Worm (Caenorhabditis elegans) whole organism, L3 larva: ENCODE measurements around the gene fbxa-181.
A peak's percentile ranks its signal among the peaks of the same experiment; 100 is the strongest.

Experiments
- R02D3.7 ChIP-seq: fragments of 150-350 bp; optimal IDR thresholded peaks from 2 replicates; lab custom pipeline; 2014; ENCODE audit warnings: missing biosample characterization, missing genetic modification characterization
- ZK546.5 ChIP-seq: sonication (generic microtip); optimal IDR thresholded peaks from 2 replicates; lab custom pipeline; 2017; ENCODE audit warnings: missing biosample characterization, missing genetic modification characterization
- aly-2 ChIP-seq: fragments of 150-350 bp; optimal IDR thresholded peaks from 2 replicates; lab custom pipeline; 2014; ENCODE audit warnings: missing biosample characterization, missing genetic modification characterization
- ama-1 ChIP-seq: fragments of 150-350 bp; optimal IDR thresholded peaks from 2 replicates; lab custom pipeline; 2018
- ceh-16 ChIP-seq: sonication (generic microtip); optimal IDR thresholded peaks from 2 replicates; lab custom pipeline; 2017; ENCODE audit warnings: missing biosample characterization, missing genetic modification characterization
- ceh-28 ChIP-seq: fragments of 150-350 bp; optimal IDR thresholded peaks from 2 replicates; lab custom pipeline; 2014; ENCODE audit warnings: missing biosample characterization, missing genetic modification reagents, missing genetic modification characterization
- ceh-82 ChIP-seq: fragments of 150-350 bp; optimal IDR thresholded peaks from 2 replicates; lab custom pipeline; 2014; ENCODE audit warnings: missing biosample characterization, missing genetic modification characterization
- ceh-9 ChIP-seq: sonication (generic microtip); optimal IDR thresholded peaks from 2 replicates; lab custom pipeline; 2018; ENCODE audit warnings: missing biosample characterization, missing genetic modification characterization
- egl-27 ChIP-seq: sonication (generic microtip); optimal IDR thresholded peaks from 4 replicates; lab custom pipeline; 2017; ENCODE audit warnings: missing biosample characterization, missing genetic modification reagents, missing genetic modification characterization
- egl-5 ChIP-seq: fragments of 150-350 bp; optimal IDR thresholded peaks from 2 replicates; lab custom pipeline; 2017; ENCODE audit warnings: missing biosample characterization, missing genetic modification reagents, missing genetic modification characterization, inconsistent platforms
- elt-1 ChIP-seq: fragments of 150-350 bp; optimal IDR thresholded peaks from 2 replicates; lab custom pipeline; 2014; ENCODE audit warnings: missing biosample characterization, missing genetic modification characterization
- elt-2 ChIP-seq: sonication (generic microtip); optimal IDR thresholded peaks from 2 replicates; lab custom pipeline; 2016; ENCODE audit warnings: missing genetic modification reagents, mild to moderate bottlenecking, missing genetic modification characterization, missing compliant biosample characterization
- elt-3 ChIP-seq, 3 experiments: fragments of 150-350 bp in 1 of 3; sonication (generic microtip) in 2 of 3; optimal IDR thresholded peaks; 2 replicates in 2 of 3; 4 replicates in 1 of 3; lab custom pipeline; 2014 to 2017; ENCODE audit warnings: missing biosample characterization in 3 of 3, missing genetic modification characterization in 3 of 3
- fkh-10 ChIP-seq: sonication (generic microtip); optimal IDR thresholded peaks from 2 replicates; lab custom pipeline; 2017; ENCODE audit warnings: missing biosample characterization, missing genetic modification reagents, missing genetic modification characterization
- fkh-2 ChIP-seq: fragments of 150-350 bp; optimal IDR thresholded peaks from 2 replicates; lab custom pipeline; 2014; ENCODE audit warnings: missing biosample characterization, missing genetic modification reagents, missing genetic modification characterization
- fos-1 ChIP-seq: fragments of 150-350 bp; optimal IDR thresholded peaks from 2 replicates; lab custom pipeline; 2014; ENCODE audit warnings: missing biosample characterization, missing genetic modification characterization
- hmg-11 ChIP-seq: sonication (generic microtip); optimal IDR thresholded peaks from 2 replicates; lab custom pipeline; 2016; ENCODE audit warnings: missing genetic modification characterization, missing compliant biosample characterization
- jun-1 ChIP-seq: fragments of 150-350 bp; optimal IDR thresholded peaks from 2 replicates; lab custom pipeline; 2014; ENCODE audit warnings: missing biosample characterization, missing genetic modification reagents, missing genetic modification characterization
- lin-15B ChIP-seq: fragments of 150-350 bp; optimal IDR thresholded peaks from 2 replicates; lab custom pipeline; 2014; ENCODE audit warnings: missing biosample characterization, missing genetic modification characterization
- lin-39 ChIP-seq: fragments of 150-350 bp; optimal IDR thresholded peaks from 2 replicates; lab custom pipeline; 2018; ENCODE audit warnings: missing biosample characterization, missing genetic modification reagents, missing genetic modification characterization
- lsy-12 ChIP-seq: sonication (generic microtip); optimal IDR thresholded peaks from 2 replicates; lab custom pipeline; 2016; ENCODE audit warnings: mild to moderate bottlenecking, missing genetic modification characterization, missing compliant biosample characterization
- mdl-1 ChIP-seq: fragments of 150-350 bp; optimal IDR thresholded peaks from 2 replicates; lab custom pipeline; 2014; ENCODE audit warnings: missing biosample characterization, missing genetic modification characterization
- nfya-1 ChIP-seq: sonication (generic microtip); optimal IDR thresholded peaks from 2 replicates; lab custom pipeline; 2017; ENCODE audit warnings: missing genetic modification characterization, mild to moderate bottlenecking, missing compliant biosample characterization, antibody characterized with exemption, moderate library complexity; ENCODE audit not compliant: insufficient read depth
- nhr-11 ChIP-seq: fragments of 150-350 bp; optimal IDR thresholded peaks from 2 replicates; lab custom pipeline; 2014; ENCODE audit warnings: missing biosample characterization, missing genetic modification characterization
- nhr-12 ChIP-seq: fragments of 150-350 bp; optimal IDR thresholded peaks from 2 replicates; lab custom pipeline; 2014; ENCODE audit warnings: missing biosample characterization, missing genetic modification characterization
- nhr-23 ChIP-seq: fragments of 150-350 bp; optimal IDR thresholded peaks from 2 replicates; lab custom pipeline; 2014; ENCODE audit warnings: missing biosample characterization, missing genetic modification reagents, missing genetic modification characterization
- nhr-237 ChIP-seq: fragments of 150-350 bp; optimal IDR thresholded peaks from 2 replicates; lab custom pipeline; 2014; ENCODE audit warnings: missing biosample characterization, missing genetic modification characterization
- nhr-25 ChIP-seq: sonication (generic microtip); optimal IDR thresholded peaks from 2 replicates; lab custom pipeline; 2017; ENCODE audit warnings: missing biosample characterization, missing genetic modification characterization
- nhr-28 ChIP-seq: fragments of 150-350 bp; optimal IDR thresholded peaks from 2 replicates; lab custom pipeline; 2014; ENCODE audit warnings: missing biosample characterization, missing genetic modification characterization
- nhr-43 ChIP-seq: sonication (generic microtip); optimal IDR thresholded peaks from 2 replicates; lab custom pipeline; 2016; ENCODE audit warnings: mild to moderate bottlenecking, missing genetic modification characterization, missing compliant biosample characterization; ENCODE audit not compliant: poor library complexity, severe bottlenecking
- nhr-67 ChIP-seq: fragments of 150-350 bp; optimal IDR thresholded peaks from 2 replicates; lab custom pipeline; 2014; ENCODE audit warnings: missing biosample characterization, missing genetic modification characterization
- nhr-76 ChIP-seq: fragments of 150-350 bp; sonication (generic microtip); optimal IDR thresholded peaks from 5 replicates; lab custom pipeline; 2014; ENCODE audit warnings: missing biosample characterization, missing genetic modification characterization
- nhr-77 ChIP-seq: fragments of 150-350 bp; optimal IDR thresholded peaks from 2 replicates; lab custom pipeline; 2014; ENCODE audit warnings: missing biosample characterization, missing genetic modification characterization
- pha-4 ChIP-seq: fragments of 150-350 bp; optimal IDR thresholded peaks from 2 replicates; lab custom pipeline; 2014; ENCODE audit warnings: missing biosample characterization, missing genetic modification reagents, missing genetic modification characterization
- pqm-1 ChIP-seq: fragments of 150-350 bp; optimal IDR thresholded peaks from 2 replicates; lab custom pipeline; 2017; ENCODE audit warnings: missing biosample characterization, missing genetic modification characterization, inconsistent platforms
- sea-2 ChIP-seq: fragments of 150-350 bp; sonication (generic microtip); optimal IDR thresholded peaks from 4 replicates; lab custom pipeline; 2014; ENCODE audit warnings: missing biosample characterization, missing genetic modification reagents, missing genetic modification characterization
- skn-1 ChIP-seq: fragments of 150-350 bp; optimal IDR thresholded peaks from 2 replicates; lab custom pipeline; 2014; ENCODE audit warnings: missing biosample characterization, missing genetic modification characterization
- snpc-4 ChIP-seq: fragments of 150-350 bp; optimal IDR thresholded peaks from 2 replicates; lab custom pipeline; 2014; ENCODE audit warnings: missing biosample characterization, missing genetic modification characterization
- tbx-2 ChIP-seq: sonication (generic microtip); optimal IDR thresholded peaks from 2 replicates; lab custom pipeline; 2016; ENCODE audit warnings: mild to moderate bottlenecking, missing genetic modification characterization, missing compliant biosample characterization
- unc-39 ChIP-seq: sonication (generic microtip); optimal IDR thresholded peaks from 4 replicates; lab custom pipeline; 2017; ENCODE audit warnings: missing biosample characterization, missing genetic modification characterization
- unc-62 ChIP-seq: fragments of 150-350 bp; sonication (generic microtip); optimal IDR thresholded peaks from 4 replicates; lab custom pipeline; 2014; ENCODE audit warnings: missing biosample characterization, missing genetic modification reagents, missing genetic modification characterization
- ztf-4 ChIP-seq: fragments of 150-350 bp; optimal IDR thresholded peaks from 2 replicates; lab custom pipeline; 2014; ENCODE audit warnings: missing biosample characterization, missing genetic modification characterization

fbxa-181 gene

ce11 chrV:13725574-13725973, at the start of gene fbxa-181:
Gene fbxa-181 (plus strand): TSS chrV:13725874.
- TF ChIP-seq fkh-2: no peak
- no peak for TF ChIP-seq tbx-2 (tag; lab: Kevin White, UChicago)
- no peak for TF ChIP-seq ZK546.5 (tag; lab: Kevin White, UChicago)
- TF ChIP-seq hmg-11 (tag; lab: Kevin White, UChicago): no peak
- no peak for TF ChIP-seq skn-1
- no peak for TF ChIP-seq fos-1 (tag; lab: Kevin White, UChicago)
- TF ChIP-seq nhr-28 (tag; lab: Kevin White, UChicago): no peak
- TF ChIP-seq egl-5 (tag; lab: Kevin White, UChicago): no peak
- no peak for TF ChIP-seq snpc-4
- TF ChIP-seq pqm-1: no peak
- TF ChIP-seq elt-3 (tag; optimal IDR thresholded peaks at IDR 0.05; lab: Kevin White, UChicago): no peak
- TF ChIP-seq nhr-67 (tag; lab: Kevin White, UChicago): no peak
- TF ChIP-seq mdl-1 (tag; lab: Kevin White, UChicago): no peak

- TF ChIP-seq aly-2 (tag; lab: Kevin White, UChicago) (no peak), lin-15B (peak; percentile 91), ztf-4 (tag; lab: Kevin White, UChicago) (no peak), jun-1 (peak; percentile 70), nhr-23 (peak; percentile 94), nhr-237 (tag; lab: Kevin White, UChicago) (no peak), ama-1 (lab: Kevin White, UChicago) (peak; percentile 33), fkh-10 (peak; percentile 37), ceh-16 (tag; lab: Kevin White, UChicago) (no peak), nhr-76 (tag; lab: Kevin White, UChicago) (no peak), elt-1 (tag; lab: Kevin White, UChicago) (peak; percentile 3), lsy-12 (peak; percentile 42), ceh-28 (tag; lab: Kevin White, UChicago) (peak; percentile 77), lin-39 (tag; lab: Kevin White, UChicago) (peak; percentile 37), hmg-11 (tag; lab: Kevin White, UChicago) (no peak), ZK546.5 (tag; lab: Kevin White, UChicago) (no peak), nhr-43 (tag; lab: Kevin White, UChicago) (peak; percentile 92), elt-2 (peak; percentile 53), tbx-2 (tag; lab: Kevin White, UChicago) (peak; percentile 80), unc-62 (no peak), egl-27 (tag; lab: Kevin White, UChicago) (peak; percentile 40), pha-4 (tag; lab: Kevin White, UChicago) (peak; percentile 94), nhr-12 (no peak), nhr-25 (peak; percentile 35), sea-2 (no peak), nhr-11 (tag; lab: Kevin White, UChicago) (peak; percentile 11), snpc-4 (peak; percentile 79), egl-5 (tag; lab: Kevin White, UChicago) (peak; percentile 65), fos-1 (tag; lab: Kevin White, UChicago) (no peak), nhr-77 (tag; lab: Kevin White, UChicago) (peak; percentile 37), nfya-1 (tag; lab: Kevin White, UChicago) (peak; percentile 87), pqm-1 (peak; percentile 27), ceh-82 (tag; lab: Kevin White, UChicago) (peak; percentile 71), R02D3.7 (tag; lab: Kevin White, UChicago) (peak; percentile 81)
These were observed 47.1 kb upstream of the fbxa-181 start, which contains the start of the genes tag-65 and ccz-1 for ce11 chrV:13678542-13678941. Gene tag-65 (minus strand): TSS chrV:13678587. Gene ccz-1 (plus strand): TSS chrV:13678875.

ce11 chrV:13679859-13680258, 45.8 kb upstream of the fbxa-181 start:
- TF ChIP-seq nhr-25: no peak
- TF ChIP-seq ZK546.5 (tag; lab: Kevin White, UChicago): no peak
- no peak for TF ChIP-seq nhr-12
- TF ChIP-seq aly-2 (tag; lab: Kevin White, UChicago): no peak
- TF ChIP-seq tbx-2 (tag; lab: Kevin White, UChicago): no peak
- no peak for TF ChIP-seq unc-39 (tag; lab: Kevin White, UChicago)
- no peak for TF ChIP-seq nhr-23
- TF ChIP-seq nhr-76 (tag; lab: Kevin White, UChicago): no peak
- no peak for TF ChIP-seq pha-4 (tag; lab: Kevin White, UChicago)
- TF ChIP-seq lin-39 (tag; lab: Kevin White, UChicago): no peak
- TF ChIP-seq nfya-1 (tag; lab: Kevin White, UChicago): no peak
- no peak for TF ChIP-seq ceh-9 (tag; lab: Kevin White, UChicago)
- TF ChIP-seq elt-3 (tag; optimal IDR thresholded peaks at IDR 0.05; lab: Kevin White, UChicago): no peak
- TF ChIP-seq pqm-1: no peak
- TF ChIP-seq ztf-4 (tag; lab: Kevin White, UChicago): no peak
- no peak for TF ChIP-seq unc-62
- TF ChIP-seq nhr-28 (tag; lab: Kevin White, UChicago): no peak
- no peak for TF ChIP-seq elt-2
- no peak for TF ChIP-seq egl-5 (tag; lab: Kevin White, UChicago)
- TF ChIP-seq fkh-2: no peak
- TF ChIP-seq, all 47 proteins: peak for 0
